Worm (Caenorhabditis elegans): ENCODE data around the gene F09G8.10.

ce11 chrIII:8299078-8299587 is 27.2 kb upstream of the F09G8.10 start:
- no peak for TF ChIP-seq nhr-23 (tag; optimal IDR thresholded peaks at IDR 0.05)
- no peak for TF ChIP-seq ZK546.5 (tag; optimal IDR thresholded peaks at IDR 0.05)
- no peak for TF ChIP-seq ceh-28 (tag; optimal IDR thresholded peaks at IDR 0.05)
- no peak for TF ChIP-seq mdl-1 (tag; optimal IDR thresholded peaks at IDR 0.05)
- no peak for TF ChIP-seq ceh-82 (tag; optimal IDR thresholded peaks at IDR 0.05)
- TF ChIP-seq daf-12 (tag; optimal IDR thresholded peaks at IDR 0.05): no peak
- TF ChIP-seq nhr-77 (tag; optimal IDR thresholded peaks at IDR 0.05): no peak
- no peak for TF ChIP-seq lin-39 (tag; optimal IDR thresholded peaks at IDR 0.05)
- TF ChIP-seq ztf-4 (tag; optimal IDR thresholded peaks at IDR 0.05): no peak
- no peak for TF ChIP-seq pha-4 (tag; optimal IDR thresholded peaks at IDR 0.05)
- no peak for TF ChIP-seq zag-1 (tag; optimal IDR thresholded peaks at IDR 0.05)
- no peak for TF ChIP-seq pqm-1 (tag; optimal IDR thresholded peaks at IDR 0.05)
- TF ChIP-seq nhr-12 (tag; optimal IDR thresholded peaks at IDR 0.05): no peak
- TF ChIP-seq elt-2 (tag; optimal IDR thresholded peaks at IDR 0.05): no peak
